Worm (Caenorhabditis elegans): Measurements from ENCODE around the gene sad-1.
A peak's percentile ranks its signal among the peaks of the same experiment; 100 is the strongest.

sad-1 gene

DNA sequence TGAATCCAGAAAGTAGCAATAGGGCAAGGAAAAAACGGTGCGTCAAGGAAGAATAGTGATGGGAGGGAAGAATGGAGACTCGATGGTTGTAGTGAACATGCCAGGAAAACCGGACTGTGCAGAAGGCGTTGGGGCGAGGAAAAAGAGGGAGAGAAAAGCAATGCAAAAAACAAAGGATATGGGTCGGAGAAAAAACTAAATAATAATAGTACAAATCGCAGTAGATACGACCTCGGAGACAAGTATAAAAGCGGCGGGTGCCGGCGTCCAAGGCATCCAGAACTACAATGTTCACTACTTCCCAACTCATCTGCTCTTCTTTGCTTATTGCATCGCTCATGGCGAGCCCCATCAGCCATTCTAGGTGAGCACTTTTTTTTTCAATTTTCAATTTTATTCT is 36.3 kb upstream of the sad-1 start, which contains the start of gene R01E6.5:
TSS of gene R01E6.5 (plus strand) at position 301 of the 400 bp plus-strand sequence.
- TF ChIP-seq nfya-1 (tag; optimal IDR thresholded peaks at IDR 0.05; ENCODE audit: insufficient read depth) (no peak), egl-27 (tag; optimal IDR thresholded peaks at IDR 0.05) (no peak), ceh-9 (tag; optimal IDR thresholded peaks at IDR 0.05) (no peak), nhr-43 (tag; optimal IDR thresholded peaks at IDR 0.05; ENCODE audit: poor library complexity, severe bottlenecking) (no peak), unc-62 (GFP tag; optimal IDR thresholded peaks at IDR 0.05) (no peak), nhr-25 (tag; optimal IDR thresholded peaks at IDR 0.05) (no peak), ceh-82 (tag; optimal IDR thresholded peaks at IDR 0.05) (no peak), eor-1 (tag; optimal IDR thresholded peaks at IDR 0.05) (no peak), elt-1 (tag; optimal IDR thresholded peaks at IDR 0.05) (no peak), lsy-12 (tag; optimal IDR thresholded peaks at IDR 0.05) (no peak)

DNA sequence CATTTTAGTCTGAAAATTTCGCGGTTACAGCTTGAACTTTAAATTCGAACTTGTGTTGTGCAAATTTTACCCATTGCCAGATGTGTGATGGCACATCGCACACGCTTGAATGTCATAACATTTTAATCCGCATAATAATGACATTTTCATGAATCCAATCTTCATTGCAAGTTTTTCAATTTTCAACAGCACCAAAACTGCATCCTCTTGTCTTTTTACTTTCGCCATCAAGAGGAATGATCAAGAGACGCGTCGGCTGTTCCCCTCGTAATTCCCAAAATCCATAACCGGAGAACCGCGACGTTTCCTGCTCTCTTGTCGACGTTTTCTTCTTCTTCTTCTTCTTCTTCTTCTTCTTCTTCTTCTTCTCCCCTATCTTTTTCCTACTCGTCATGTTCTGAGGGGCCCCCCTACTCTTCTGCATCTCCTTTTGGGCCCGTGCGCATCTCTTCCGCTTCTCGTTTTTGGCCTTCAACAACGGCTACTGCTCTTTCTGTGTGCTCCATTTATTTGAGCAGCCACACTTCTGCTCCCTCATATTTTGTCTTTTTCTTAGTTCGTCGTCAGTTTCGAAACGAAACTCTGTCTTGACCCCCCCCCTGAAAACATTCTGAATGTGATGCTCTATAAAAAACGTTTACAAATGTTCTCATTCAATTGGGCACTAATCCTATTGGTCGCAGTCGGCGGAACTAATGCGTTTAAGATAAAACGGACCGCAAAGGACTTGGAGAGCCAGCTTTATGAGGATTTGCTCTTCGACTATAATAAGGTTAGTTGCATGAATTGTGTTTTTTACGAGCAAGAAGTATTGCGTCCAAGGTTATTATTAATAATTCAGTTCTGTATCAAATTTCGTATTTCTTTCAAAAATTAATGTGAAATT is 32.2 kb upstream of the sad-1 start, which contains the start of gene acr-12:
TSS of gene acr-12 (plus strand) at position 430 of the 886 bp plus-strand sequence.
- TF ChIP-seq daf-12 (tag; optimal IDR thresholded peaks at IDR 0.05), result no peak
- TF ChIP-seq elt-2 (tag; optimal IDR thresholded peaks at IDR 0.05), result no peak
- TF ChIP-seq nfya-1 (tag; optimal IDR thresholded peaks at IDR 0.05; ENCODE audit: insufficient read depth), result peak; percentile 9
- peak; percentile 44 for TF ChIP-seq hmg-11 (tag; optimal IDR thresholded peaks at IDR 0.05)
- no peak for TF ChIP-seq sea-2 (GFP tag; optimal IDR thresholded peaks at IDR 0.05)
- no peak for TF ChIP-seq lsy-12 (tag; optimal IDR thresholded peaks at IDR 0.05)
- peak; percentile 46 for TF ChIP-seq lin-39 (tag; optimal IDR thresholded peaks at IDR 0.05)

DNA sequence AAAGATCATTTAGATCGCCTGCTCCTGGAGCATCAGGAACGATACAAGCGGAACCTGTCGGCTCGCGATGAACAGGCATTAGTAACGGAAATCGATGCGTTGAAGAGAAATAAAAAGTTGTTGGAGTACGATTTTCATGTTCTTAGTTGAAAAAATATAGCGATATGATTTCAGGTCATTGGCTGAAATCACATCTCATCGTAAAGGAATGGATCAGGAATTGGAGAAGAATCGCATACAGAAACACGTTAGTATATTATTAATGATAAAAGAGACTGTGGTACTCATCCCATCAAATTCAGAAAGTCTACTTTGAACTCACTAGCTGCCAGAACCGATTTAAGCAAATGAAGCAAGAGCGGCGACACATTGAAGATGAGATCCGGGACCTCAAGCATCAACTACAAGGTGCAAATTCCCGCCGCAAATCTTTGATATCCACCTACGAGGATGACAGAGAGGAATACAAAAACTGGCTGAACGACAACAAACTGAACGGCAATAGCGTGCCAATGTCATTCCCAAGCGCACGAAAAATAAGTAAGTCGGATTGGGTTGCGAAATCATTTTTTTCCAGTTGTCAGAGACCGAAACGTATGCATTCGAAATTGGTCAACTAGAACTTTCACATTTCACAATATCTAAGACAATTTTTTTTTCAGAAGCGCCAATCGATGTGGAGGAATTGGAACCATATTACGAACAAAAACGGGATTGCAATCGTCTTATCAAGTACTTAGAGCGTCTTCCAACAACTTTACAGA is 29.7 kb upstream of the sad-1 start:
- TF ChIP-seq skn-1 (tag; optimal IDR thresholded peaks at IDR 0.05) (no peak), aly-2 (tag; optimal IDR thresholded peaks at IDR 0.05) (no peak), ceh-82 (tag; optimal IDR thresholded peaks at IDR 0.05) (no peak), nhr-25 (tag; optimal IDR thresholded peaks at IDR 0.05) (no peak), mdl-1 (tag; optimal IDR thresholded peaks at IDR 0.05) (no peak), mml-1 (tag; optimal IDR thresholded peaks at IDR 0.05) (no peak), lin-15B (tag; optimal IDR thresholded peaks at IDR 0.05) (no peak), ceh-9 (tag; optimal IDR thresholded peaks at IDR 0.05) (no peak), snpc-4 (tag; optimal IDR thresholded peaks at IDR 0.05) (no peak), lsy-12 (tag; optimal IDR thresholded peaks at IDR 0.05) (no peak), hmg-11 (tag; optimal IDR thresholded peaks at IDR 0.05) (no peak), pha-4 (tag; optimal IDR thresholded peaks at IDR 0.05) (no peak)

DNA sequence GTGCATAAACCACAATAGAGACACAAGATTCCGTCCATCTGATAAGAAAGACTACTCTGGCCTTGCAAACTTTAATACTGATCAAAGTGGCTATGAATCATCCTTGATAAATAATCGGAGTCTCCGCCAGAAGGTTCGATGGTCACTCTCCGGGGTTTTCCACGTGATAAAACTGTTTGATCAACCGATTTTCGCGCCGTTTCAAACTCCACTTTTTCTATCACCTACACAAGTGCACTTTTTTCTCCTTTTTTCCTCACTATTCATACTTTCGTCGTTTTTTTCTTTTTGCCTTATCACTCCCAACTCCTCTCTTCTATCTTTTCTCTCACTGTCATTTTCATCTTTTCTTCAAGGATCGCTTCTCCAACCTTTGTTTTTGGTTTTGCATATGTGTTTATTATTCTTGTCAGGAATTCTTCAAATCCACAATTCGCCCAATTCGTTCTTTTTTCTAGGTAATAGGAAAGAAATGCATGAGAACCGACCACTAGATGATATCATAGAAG is 28.2 kb upstream of the sad-1 start, which contains the start of gene F18H3.4:
TSS of gene F18H3.4 (plus strand) at position 459 of the 509 bp plus-strand sequence.
- peak; percentile 94 for TF ChIP-seq jun-1 (tag; optimal IDR thresholded peaks at IDR 0.05)
- no peak for TF ChIP-seq aly-2 (tag; optimal IDR thresholded peaks at IDR 0.05)
- no peak for TF ChIP-seq ZK546.5 (tag; optimal IDR thresholded peaks at IDR 0.05)
- peak; percentile 98 for TF ChIP-seq elt-2 (tag; optimal IDR thresholded peaks at IDR 0.05)
- TF ChIP-seq ztf-11 (tag; optimal IDR thresholded peaks at IDR 0.05), result no peak
- TF ChIP-seq pqm-1 (tag; optimal IDR thresholded peaks at IDR 0.05), result peak; percentile 99
- TF ChIP-seq nhr-23 (tag; optimal IDR thresholded peaks at IDR 0.05), result peak; percentile 34
- TF ChIP-seq hmg-11 (tag; optimal IDR thresholded peaks at IDR 0.05), result peak; percentile 20
- peak; percentile 65 for TF ChIP-seq pha-4 (tag; optimal IDR thresholded peaks at IDR 0.05)
- peak; percentile 90 for TF ChIP-seq fos-1 (tag; optimal IDR thresholded peaks at IDR 0.05)
- TF ChIP-seq mdl-1 (tag; optimal IDR thresholded peaks at IDR 0.05), result no peak
- peak; percentile 29 for TF ChIP-seq nhr-43 (tag; optimal IDR thresholded peaks at IDR 0.05; ENCODE audit: poor library complexity, severe bottlenecking)
- TF ChIP-seq ceh-28 (tag; optimal IDR thresholded peaks at IDR 0.05), result peak; percentile 30
- no peak for TF ChIP-seq nhr-237 (tag; optimal IDR thresholded peaks at IDR 0.05)
- no peak for TF ChIP-seq tbx-2 (tag; optimal IDR thresholded peaks at IDR 0.05)
- no peak for TF ChIP-seq nhr-28 (tag; optimal IDR thresholded peaks at IDR 0.05)
- no peak for TF ChIP-seq lin-15B (tag; optimal IDR thresholded peaks at IDR 0.05)
- TF ChIP-seq elt-3 (tag; optimal IDR thresholded peaks at IDR 0.05), result peak in 1 of 3 experiments; percentile 27
- no peak for TF ChIP-seq snpc-4 (tag; optimal IDR thresholded peaks at IDR 0.05)
- peak; percentile 19 for TF ChIP-seq nfya-1 (tag; optimal IDR thresholded peaks at IDR 0.05; ENCODE audit: insufficient read depth)
